Worm (Caenorhabditis elegans): ENCODE measurements around the gene str-38.

Gene str-38

ce11 chrV:15702263-15702662, 29.8 kb downstream of the str-38 start, which contains the start of gene nhr-53:
Gene nhr-53 (minus strand): TSS chrV:15702363.
- TF ChIP-seq unc-130 (GFP tag; optimal IDR thresholded peaks at IDR 0.05): no peak
- TF ChIP-seq egrh-3 (GFP tag; IDR thresholded peaks at IDR 0.05): no peak
- TF ChIP-seq snpc-1.1 (tag; optimal IDR thresholded peaks at IDR 0.05; ENCODE audit: insufficient read depth): no peak
- no peak for TF ChIP-seq F57C9.4 (tag; optimal IDR thresholded peaks at IDR 0.05)
- no peak for TF ChIP-seq ccch-3 (GFP tag; optimal IDR thresholded peaks at IDR 0.05)
- no peak for TF ChIP-seq B0035.1 (tag; optimal IDR thresholded peaks at IDR 0.05)
- no peak for TF ChIP-seq K12H6.12 (tag; optimal IDR thresholded peaks at IDR 0.05)
- TF ChIP-seq ztf-6 (GFP tag; IDR thresholded peaks at IDR 0.05): no peak

ce11 chrV:15699799-15700198, 32.3 kb downstream of the str-38 start, which contains the start of gene nhr-199:
Gene nhr-199 (minus strand): TSS chrV:15699899.
- TF ChIP-seq F57C9.4 (tag; optimal IDR thresholded peaks at IDR 0.05) (no peak), rcor-1 (GFP tag; IDR thresholded peaks at IDR 0.05) (no peak), sptf-2 (GFP tag; optimal IDR thresholded peaks at IDR 0.05) (no peak), ZK185.1 (tag; optimal IDR thresholded peaks at IDR 0.05; ENCODE audit: poor library complexity, severe bottlenecking) (no peak), xnd-1 (tag; optimal IDR thresholded peaks at IDR 0.05) (no peak), hrde-1 (tag; optimal IDR thresholded peaks at IDR 0.05; ENCODE audit: borderline replicate concordance) (no peak), ceh-79 (tag; optimal IDR thresholded peaks at IDR 0.05) (no peak), athp-1 (tag; optimal IDR thresholded peaks at IDR 0.05) (no peak), unc-62 (GFP tag; optimal IDR thresholded peaks at IDR 0.05) (no peak), K12H6.12 (tag; optimal IDR thresholded peaks at IDR 0.05) (no peak), ztf-18 (tag; optimal IDR thresholded peaks at IDR 0.05) (no peak), T26A5.8 (tag; optimal IDR thresholded peaks at IDR 0.05) (no peak)

ce11 chrV:15698099-15698498, 34.0 kb downstream of the str-38 start, which contains the start of gene srx-29:
Gene srx-29 (minus strand): TSS chrV:15698199.
- no peak for TF ChIP-seq attf-3 (GFP tag; conservative IDR thresholded peaks at IDR 0.05)
- no peak for TF ChIP-seq ccch-3 (GFP tag; optimal IDR thresholded peaks at IDR 0.05)
- no peak for TF ChIP-seq B0019.2 (GFP tag; conservative IDR thresholded peaks at IDR 0.05)
- TF ChIP-seq F22D6.2 (tag; optimal IDR thresholded peaks at IDR 0.05): no peak
- TF ChIP-seq nfyb-1 (GFP tag; IDR thresholded peaks at IDR 0.05): no peak
- TF ChIP-seq F55B11.4 (tag; optimal IDR thresholded peaks at IDR 0.05; ENCODE audit: borderline replicate concordance, insufficient read depth): no peak
- TF ChIP-seq sea-2 (GFP tag; IDR thresholded peaks at IDR 0.05): no peak
- no peak for TF ChIP-seq nhr-120 (GFP tag; IDR thresholded peaks at IDR 0.05)
- TF ChIP-seq Y53G8AR.9 (GFP tag; conservative IDR thresholded peaks at IDR 0.05): no peak
- TF ChIP-seq lag-1 (GFP tag; IDR thresholded peaks at IDR 0.05): no peak
- TF ChIP-seq B0035.1 (tag; optimal IDR thresholded peaks at IDR 0.05): no peak
- no peak for TF ChIP-seq aptf-2 (GFP tag; conservative IDR thresholded peaks at IDR 0.05)
- no peak for TF ChIP-seq gei-17 (GFP tag; optimal IDR thresholded peaks at IDR 0.05)
- TF ChIP-seq let-607 (tag; optimal IDR thresholded peaks at IDR 0.05): no peak

ce11 chrV:15693682-15694081, 38.4 kb downstream of the str-38 start, which contains the start of gene nhr-198:
Gene nhr-198 (plus strand): TSS chrV:15693994.
- TF ChIP-seq madf-10 (tag; optimal IDR thresholded peaks at IDR 0.05) (no peak), ets-4 (GFP tag; optimal IDR thresholded peaks at IDR 0.05) (no peak), ztf-28 (GFP tag; IDR thresholded peaks at IDR 0.05) (no peak), hlh-26 (GFP tag; conservative IDR thresholded peaks at IDR 0.05) (no peak), F23B12.7 (tag; optimal IDR thresholded peaks at IDR 0.05; ENCODE audit: insufficient read depth) (no peak), madf-8 (GFP tag; conservative IDR thresholded peaks at IDR 0.05) (no peak), ztf-3 (GFP tag; optimal IDR thresholded peaks at IDR 0.05) (no peak), F37B4.10 (GFP tag; IDR thresholded peaks at IDR 0.05) (no peak), snpc-1.3 (tag; optimal IDR thresholded peaks at IDR 0.05; ENCODE audit: insufficient read depth) (no peak), F10E7.11 (tag; optimal IDR thresholded peaks at IDR 0.05) (no peak), nfyb-1 (GFP tag; IDR thresholded peaks at IDR 0.05) (no peak), ZK185.1 (tag; optimal IDR thresholded peaks at IDR 0.05; ENCODE audit: poor library complexity, severe bottlenecking) (no peak), F22D6.2 (tag; optimal IDR thresholded peaks at IDR 0.05) (no peak), Y53F4B.3 (GFP tag; IDR thresholded peaks at IDR 0.05) (no peak)
